Worm (Caenorhabditis elegans) whole organism, L2 larva: Measurements from ENCODE around the gene tyr-1.

Source experiments
- Y55F3AM.14 ChIP-seq: fragments of 200-800 bp; sonication (Bioruptor generic); optimal IDR thresholded peaks from 2 replicates; lab custom pipeline; 2018; ENCODE audit warnings: mild to moderate bottlenecking, missing genetic modification characterization, missing compliant biosample characterization
- elt-3 ChIP-seq: sonication (generic microtip); optimal IDR thresholded peaks from 2 replicates; lab custom pipeline; 2017; ENCODE audit warnings: missing biosample characterization, missing genetic modification characterization
- lin-39 ChIP-seq: fragments of 150-350 bp; optimal IDR thresholded peaks from 2 replicates; lab custom pipeline; 2014; ENCODE audit warnings: missing biosample characterization, missing genetic modification reagents, missing genetic modification characterization
- nhr-10 ChIP-seq: sonication (generic microtip); optimal IDR thresholded peaks from 2 replicates; lab custom pipeline; 2017; ENCODE audit warnings: missing biosample characterization, missing genetic modification characterization
- nhr-11 ChIP-seq: fragments of 150-350 bp; optimal IDR thresholded peaks from 2 replicates; lab custom pipeline; 2014; ENCODE audit warnings: missing biosample characterization, missing genetic modification characterization

DNA sequence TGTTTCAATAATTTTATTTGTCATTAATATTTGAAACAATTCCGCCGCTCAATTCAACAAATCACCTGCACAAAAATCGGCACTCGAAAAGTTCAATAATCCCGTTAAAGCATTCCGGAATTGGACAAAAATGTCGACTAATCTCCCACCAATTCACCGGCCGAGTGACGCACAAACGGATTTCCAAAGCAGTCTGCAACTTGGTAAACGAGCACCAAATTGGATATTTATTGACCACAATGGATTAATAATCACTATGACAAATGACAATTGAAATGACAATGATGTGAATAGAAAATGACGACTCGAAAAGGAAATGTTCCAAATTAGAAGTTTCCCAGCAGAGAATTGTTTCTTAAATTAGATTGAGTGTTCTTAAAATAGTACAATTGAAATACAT is 37.9 kb upstream of the tyr-1 start:
- TF ChIP-seq Y55F3AM.14 (GFP tag; lab: Kevin White, UChicago) (no peak), nhr-10 (tag; lab: Kevin White, UChicago) (no peak), nhr-11 (tag; lab: Kevin White, UChicago) (no peak), elt-3 (tag; lab: Kevin White, UChicago) (no peak), lin-39 (tag; lab: Kevin White, UChicago) (no peak)
